Fruit fly (Drosophila melanogaster) whole organism, wandering third instar larva: ENCODE measurements around the gene mbo.

ENCODE experiments used
- Dfd ChIP-seq: fragments of >200 bp; optimal IDR thresholded peaks from 2 replicates; lab custom pipeline; 2017; ENCODE audit warnings: missing biosample characterization, missing genetic modification characterization
- Myc ChIP-seq: fragments of >200 bp; optimal IDR thresholded peaks from 2 replicates; lab custom pipeline; 2017
- h ChIP-seq: fragments of 200-800 bp; sonication (Bioruptor generic); optimal IDR thresholded peaks from 3 replicates; lab custom pipeline; 2016; ENCODE audit warnings: missing biosample characterization, mild to moderate bottlenecking, missing genetic modification characterization
- pan ChIP-seq: fragments of >200 bp; optimal IDR thresholded peaks from 2 replicates; lab custom pipeline; 2017
- usp ChIP-seq: fragments of >200 bp; optimal IDR thresholded peaks from 2 replicates; lab custom pipeline; 2017; ENCODE audit warnings: missing biosample characterization, missing genetic modification characterization

DNA sequence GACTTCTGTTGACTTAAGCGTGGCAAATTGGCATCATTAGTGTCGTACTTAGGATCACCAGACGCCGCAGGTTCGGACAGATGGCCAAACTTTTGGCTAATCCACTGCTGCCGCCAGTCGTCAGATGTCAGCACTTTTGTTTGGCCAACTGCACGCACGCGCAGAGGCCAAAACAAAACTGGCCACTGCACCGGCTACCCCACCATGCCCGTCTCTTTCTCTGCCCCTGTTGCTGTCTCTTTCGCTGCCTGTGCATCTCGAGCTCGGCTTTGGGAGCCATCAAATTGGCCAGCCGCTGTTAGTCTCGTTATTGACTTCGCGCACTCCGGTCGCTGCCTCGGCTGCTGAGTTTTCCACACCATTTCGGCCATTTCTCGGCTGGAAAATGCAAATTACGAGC is 16.3 kb downstream of the mbo start, which contains the start of gene CG14395:
- TF ChIP-seq pan (lab: Kevin White, UChicago) = no peak
- no peak for TF ChIP-seq Dfd (GFP tag; lab: Kevin White, UChicago)
- TF ChIP-seq Myc = no peak
- TF ChIP-seq h (GFP tag; lab: Kevin White, UChicago) = no peak
- TF ChIP-seq usp (GFP tag; lab: Kevin White, UChicago) = no peak
